Worm (Caenorhabditis elegans) whole organism, midembryonic: ENCODE measurements around the gene pix-1.

ENCODE experiments used
- T22C8.4 ChIP-seq: fragments of 200-800 bp; sonication (Bioruptor generic); IDR thresholded peaks from 2 replicates; pipeline ENCODE4 v1.3.6; 2022; ENCODE audit warnings: missing genetic modification characterization, missing compliant biosample characterization
- cog-1 ChIP-seq: sonication (generic microtip); optimal IDR thresholded peaks from 2 replicates; lab custom pipeline; 2016; ENCODE audit warnings: missing genetic modification characterization, missing compliant biosample characterization
- klf-2 ChIP-seq: fragments of 200-800 bp; sonication (Bioruptor generic); conservative IDR thresholded peaks from 2 replicates; pipeline ENCODE4 v1.3.6; 2022; ENCODE audit warnings: missing genetic modification reagents, missing genetic modification characterization, missing compliant biosample characterization
- med-1 ChIP-seq: sonication (generic microtip); optimal IDR thresholded peaks from 2 replicates; lab custom pipeline; 2017; ENCODE audit warnings: missing genetic modification characterization, mild to moderate bottlenecking, missing compliant biosample characterization, antibody characterized with exemption, missing genetic modification reagents; ENCODE audit not compliant: insufficient read depth
- ztf-23 ChIP-seq: fragments of 200-800 bp; sonication (Bioruptor generic); IDR thresholded peaks from 2 replicates; pipeline ENCODE4 v1.3.6; 2022; ENCODE audit warnings: missing genetic modification reagents, missing genetic modification characterization, missing compliant biosample characterization

DNA sequence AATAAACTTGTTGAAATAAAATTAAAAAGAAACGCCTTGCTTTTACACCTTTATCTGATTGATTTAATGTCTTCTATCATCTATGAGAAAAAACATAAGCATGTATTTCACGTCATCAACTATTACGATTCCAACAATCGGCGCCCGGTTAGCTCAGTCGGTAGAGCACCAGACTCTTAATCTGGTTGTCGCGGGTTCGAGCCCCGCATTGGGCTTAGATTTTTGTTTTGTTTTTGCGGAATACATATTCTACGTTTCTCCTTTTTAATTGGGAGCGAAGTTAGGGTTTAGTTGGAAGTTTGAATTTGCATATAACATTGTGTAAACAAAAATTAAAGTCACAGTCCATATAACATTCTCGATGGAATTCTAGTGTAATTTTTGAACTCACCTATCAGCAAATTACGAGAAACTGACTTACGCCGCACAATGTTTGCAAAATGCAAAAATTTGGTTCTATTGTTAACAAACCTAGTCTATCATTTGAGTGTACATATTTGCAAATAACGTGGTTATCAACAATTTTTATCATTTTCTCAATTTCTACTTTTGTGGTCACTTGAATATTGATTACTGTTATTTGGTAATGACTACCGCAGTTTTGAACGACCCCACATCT, 9.9 kb upstream of the pix-1 start, which contains the start of gene shc-3:
- no peak for TF ChIP-seq cog-1 (tag; lab: Kevin White, UChicago)
- no peak for TF ChIP-seq T22C8.4 (GFP tag; lab: Robert Waterston, UW)
- no peak for TF ChIP-seq ztf-23 (GFP tag; lab: Robert Waterston, UW)
- TF ChIP-seq med-1 (GFP tag; lab: Kevin White, UChicago), result no peak
- no peak for TF ChIP-seq klf-2 (GFP tag; lab: Robert Waterston, UW)
